Fruit fly (Drosophila melanogaster): ENCODE data around the gene CG9727.
A peak's percentile ranks its signal among the peaks of the same experiment; 100 is the strongest.

Gene CG9727

DNA sequence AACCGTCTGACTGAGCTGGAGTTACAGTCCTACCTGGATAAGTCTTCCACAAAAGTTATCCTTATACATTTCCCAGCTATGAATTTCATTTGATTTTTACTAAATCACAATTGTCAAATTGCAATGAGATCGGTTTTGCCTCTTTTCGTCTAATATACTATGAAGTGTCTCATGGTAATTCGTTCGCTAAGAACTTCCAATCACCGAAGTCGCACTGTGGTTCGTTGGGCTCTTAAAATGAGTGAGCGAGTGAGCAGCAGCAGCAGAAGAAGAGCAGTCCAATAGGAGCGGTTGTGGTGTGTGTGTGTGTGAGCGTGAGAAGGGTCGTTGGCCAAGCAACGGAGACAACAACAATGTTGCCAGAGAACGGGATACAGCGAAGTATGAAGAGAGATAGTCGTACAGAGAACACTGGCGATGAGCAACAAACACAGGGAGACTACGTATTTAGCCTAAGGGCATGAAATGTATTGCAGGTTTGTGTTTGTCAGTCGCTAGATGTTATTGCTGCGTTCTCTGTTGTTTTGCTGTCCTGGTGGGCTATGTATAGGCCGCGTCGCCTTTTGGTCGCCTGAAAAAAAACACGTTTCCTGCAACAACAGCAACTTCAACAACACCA lies 32.4 kb downstream of the CG9727 start (continued):
- TF ChIP-seq BtbVII (GFP tag; optimal IDR thresholded peaks at IDR 0.05) = peak; percentile 86
- TF ChIP-seq crp (GFP tag; optimal IDR thresholded peaks at IDR 0.05) = peak in 1 of 2 experiments; percentile 49
- TF ChIP-seq lmd (GFP tag; IDR thresholded peaks at IDR 0.05) = peak; percentile 91
- TF ChIP-seq Asciz (GFP tag; optimal IDR thresholded peaks at IDR 0.05) = peak; percentile 60
- TF ChIP-seq CG14860 (GFP tag; IDR thresholded peaks at IDR 0.05; ENCODE audit: partially characterized antibody) = no peak
- peak; percentile 88 for TF ChIP-seq peb (GFP tag; IDR thresholded peaks at IDR 0.05)
- peak; percentile 94 for TF ChIP-seq Fer1 (GFP tag; optimal IDR thresholded peaks at IDR 0.05)
- TF ChIP-seq phol (tag; optimal IDR thresholded peaks at IDR 0.05) = peak; percentile 87
- peak; percentile 84 for TF ChIP-seq Hr3 (GFP tag; optimal IDR thresholded peaks at IDR 0.05)
- TF ChIP-seq CG9817 (tag; optimal IDR thresholded peaks at IDR 0.05) = peak; percentile 92
- peak; percentile 76 for TF ChIP-seq CG12744 (GFP tag; optimal IDR thresholded peaks at IDR 0.05)
- TF ChIP-seq Adf1 (GFP tag; IDR thresholded peaks at IDR 0.05) = peak; percentile 65
- TF ChIP-seq slbo (GFP tag; IDR thresholded peaks at IDR 0.05) = peak; percentile 92
- TF ChIP-seq CG8478 (optimal IDR thresholded peaks at IDR 0.05) = no peak
- peak; percentile 95 for TF ChIP-seq CG4360 (GFP tag; IDR thresholded peaks at IDR 0.05)
- TF ChIP-seq CG3281 (GFP tag; optimal IDR thresholded peaks at IDR 0.05) = peak; percentile 90
- peak; percentile 80 for TF ChIP-seq ac (GFP tag; optimal IDR thresholded peaks at IDR 0.05)
- TF ChIP-seq HHEX (GFP tag; optimal IDR thresholded peaks at IDR 0.05) = peak; percentile 90
- peak; percentile 89 for TF ChIP-seq Gug (GFP tag; IDR thresholded peaks at IDR 0.05)
- TF ChIP-seq crol (GFP tag; IDR thresholded peaks at IDR 0.05) = 0 out of 2 replicates have a peak, but pooled peaks have one; percentile 7
- TF ChIP-seq CG11695 (GFP tag; IDR thresholded peaks at IDR 0.05) = peak; percentile 91
- TF ChIP-seq Nf-YC (tag; optimal IDR thresholded peaks at IDR 0.05) = peak; percentile 90
- peak; percentile 87 for TF ChIP-seq CG10654 (GFP tag; optimal IDR thresholded peaks at IDR 0.05)
- no peak; the same call in 1 of the 2 replicates for TF ChIP-seq Dip2 (GFP tag; IDR thresholded peaks at IDR 0.05)
- TF ChIP-seq CG6175 (GFP tag; IDR thresholded peaks at IDR 0.05) = peak; percentile 68; the same call in 1 of the 3 replicates
- peak; percentile 81 for TF ChIP-seq nau (GFP tag; optimal IDR thresholded peaks at IDR 0.05)
- TF ChIP-seq pum (GFP tag; optimal IDR thresholded peaks at IDR 0.05) = peak; percentile 94
- peak; percentile 65; the same call in 1 of the 2 replicates for TF ChIP-seq CG11085 (GFP tag; IDR thresholded peaks at IDR 0.05)
- TF ChIP-seq CG1647 (GFP tag; optimal IDR thresholded peaks at IDR 0.05) = peak; percentile 84
- TF ChIP-seq CG7839 (tag; optimal IDR thresholded peaks at IDR 0.05) = peak; percentile 93
- peak in 1 of 2 experiments; percentile 85 for TF ChIP-seq Eip74EF (GFP tag; optimal IDR thresholded peaks at IDR 0.05)
- peak; percentile 93 for TF ChIP-seq pnt (GFP tag; optimal IDR thresholded peaks at IDR 0.05)
- peak; percentile 76 for TF ChIP-seq gt (GFP tag; IDR thresholded peaks at IDR 0.05)
- TF ChIP-seq seq (GFP tag; IDR thresholded peaks at IDR 0.05) = peak; percentile 93
- peak; percentile 31 for TF ChIP-seq ash1 (GFP tag; optimal IDR thresholded peaks at IDR 0.05)
- peak; percentile 100 for TF ChIP-seq grau (tag; optimal IDR thresholded peaks at IDR 0.05)
- TF ChIP-seq mam (GFP tag; optimal IDR thresholded peaks at IDR 0.05) = peak; percentile 95
- peak; percentile 93 for TF ChIP-seq Ptx1 (GFP tag; IDR thresholded peaks at IDR 0.05)
- peak; percentile 82 for TF ChIP-seq CG7357 (GFP tag; IDR thresholded peaks at IDR 0.05)
- peak; percentile 80 for TF ChIP-seq nerfin-1 (tag; optimal IDR thresholded peaks at IDR 0.05)
- peak; percentile 95 for TF ChIP-seq Hand (GFP tag; optimal IDR thresholded peaks at IDR 0.05)
- peak; percentile 85; the same call in 2 of the 3 replicates for TF ChIP-seq so (GFP tag; IDR thresholded peaks at IDR 0.05)
- peak; percentile 85 for TF ChIP-seq Dad (GFP tag; optimal IDR thresholded peaks at IDR 0.05)
- TF ChIP-seq CG8924 (tag; optimal IDR thresholded peaks at IDR 0.05) = peak; percentile 93
- TF ChIP-seq CG33213 (GFP tag; optimal IDR thresholded peaks at IDR 0.05) = peak; percentile 89
- TF ChIP-seq CG17186 (GFP tag; optimal IDR thresholded peaks at IDR 0.05) = peak; percentile 44
- peak; percentile 63 for TF ChIP-seq CG6654 (GFP tag; optimal IDR thresholded peaks at IDR 0.05)
- TF ChIP-seq yki (optimal IDR thresholded peaks at IDR 0.05) = no peak
- TF ChIP-seq CG9727 (GFP tag; optimal IDR thresholded peaks at IDR 0.05) = peak; percentile 93
- TF ChIP-seq Dfd (GFP tag; optimal IDR thresholded peaks at IDR 0.05) = no peak
- peak; percentile 86 for TF ChIP-seq CG34422 (GFP tag; IDR thresholded peaks at IDR 0.05)

All from whole organism, embryonic.